Fruit fly (Drosophila melanogaster): ENCODE results near the gene Ddc.

DNA sequence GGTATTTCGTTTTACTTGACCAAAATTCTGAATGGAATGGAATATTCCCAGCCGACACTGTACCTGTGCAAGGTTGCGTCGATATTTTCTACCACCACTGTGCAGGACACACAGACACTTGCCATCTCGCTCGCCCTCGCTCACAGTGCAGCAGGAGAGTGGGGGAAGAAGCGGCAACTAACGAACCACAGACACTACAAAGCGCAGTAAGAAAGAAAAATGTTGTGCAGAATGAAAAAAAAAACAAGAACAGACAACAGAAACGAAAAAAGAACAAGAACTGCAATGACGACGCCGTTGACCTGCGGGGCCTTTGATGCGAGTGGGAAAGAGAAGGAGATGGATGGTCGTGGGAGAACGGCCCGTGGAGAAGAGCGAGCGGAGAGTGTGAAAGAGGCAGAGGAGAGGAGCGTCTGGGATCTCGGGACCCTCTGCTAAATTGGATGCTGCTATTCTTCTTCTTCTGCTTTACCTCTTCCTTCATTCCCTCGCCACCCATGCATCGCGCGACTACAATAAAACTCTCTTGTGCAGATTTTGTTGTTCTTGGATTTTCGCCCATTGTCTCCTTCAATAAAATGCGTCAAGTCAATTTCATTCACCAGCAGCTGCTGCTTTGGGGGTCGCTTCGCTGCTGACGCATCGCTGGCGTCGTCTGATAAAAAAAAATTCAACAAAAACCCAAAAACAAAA, 41.3 kb upstream of the Ddc start:
- no peak for TF ChIP-seq CG8478 (optimal IDR thresholded peaks at IDR 0.05)
- TF ChIP-seq CTCF (optimal IDR thresholded peaks at IDR 0.05) = no peak
